Worm (Caenorhabditis elegans) whole organism, L4/young adult: ENCODE results near the gene dhs-23.

Experiments
- W03F9.2 ChIP-seq: fragments of 150-350 bp; optimal IDR thresholded peaks from 2 replicates; lab custom pipeline; 2014; ENCODE audit warnings: missing biosample characterization, missing genetic modification characterization
- dao-5 ChIP-seq: sonication (generic microtip); optimal IDR thresholded peaks from 2 replicates; lab custom pipeline; 2016; ENCODE audit warnings: missing genotype, missing genetic modification characterization, moderate library complexity, missing compliant biosample characterization

DNA sequence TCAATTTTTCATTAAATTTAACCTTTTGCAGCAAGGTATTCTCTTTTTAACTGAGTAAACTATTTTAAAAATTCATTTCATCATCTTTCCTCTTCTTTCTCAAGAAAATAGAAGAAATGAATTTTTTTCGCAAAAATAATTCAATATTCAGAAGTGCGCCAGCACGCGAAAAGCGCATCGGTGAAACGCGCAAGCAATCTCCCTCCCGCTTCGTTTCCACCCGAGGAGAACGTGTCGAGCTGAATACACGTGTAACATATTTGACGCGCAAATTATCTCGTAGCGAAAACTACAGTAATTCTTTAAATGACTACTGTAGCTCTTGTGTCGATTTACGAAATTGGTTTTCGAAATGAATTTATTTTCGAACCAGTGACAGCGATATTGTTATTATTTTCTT lies 11.0 kb downstream of the dhs-23 start:
- TF ChIP-seq dao-5 (tag; lab: Kevin White, UChicago) (no peak), W03F9.2 (tag; lab: Kevin White, UChicago) (no peak)
